Worm (Caenorhabditis elegans) whole organism, L4/young adult: Measurements from ENCODE around the gene C36C5.4.

Source experiments
- W03F9.2 ChIP-seq: fragments of 150-350 bp; optimal IDR thresholded peaks from 2 replicates; lab custom pipeline; 2014; ENCODE audit warnings: missing biosample characterization, missing genetic modification characterization
- dao-5 ChIP-seq: sonication (generic microtip); optimal IDR thresholded peaks from 2 replicates; lab custom pipeline; 2016; ENCODE audit warnings: missing genotype, missing genetic modification characterization, moderate library complexity, missing compliant biosample characterization
- him-1 ChIP-seq: sonication (generic microtip); optimal IDR thresholded peaks from 2 replicates; lab custom pipeline; 2016; ENCODE audit warnings: missing genotype, missing genetic modification reagents, missing genetic modification characterization, missing compliant biosample characterization

ce11 chrV:3165438-3165837, 922 bp upstream of the C36C5.4 start, which contains the start of gene C36C5.14:
- TF ChIP-seq dao-5 (tag; lab: Kevin White, UChicago) (no peak), W03F9.2 (tag; lab: Kevin White, UChicago) (no peak), him-1 (tag; lab: Kevin White, UChicago) (no peak)
